Worm (Caenorhabditis elegans) whole organism, L4 larva: ENCODE results near the gene vps-52.

Source experiments
- D1046.2 ChIP-seq: fragments of 200-800 bp; sonication (Bioruptor generic); IDR thresholded peaks from 2 replicates; pipeline ENCODE4 v1.3.6; 2022; ENCODE audit warnings: missing genetic modification characterization, missing compliant biosample characterization
- F37D6.2 ChIP-seq: sonication (generic microtip); optimal IDR thresholded peaks from 2 replicates; lab custom pipeline; 2016; ENCODE audit warnings: mild to moderate bottlenecking, missing genetic modification characterization, missing compliant biosample characterization
- ZK546.5 ChIP-seq, 2 experiments: sonication (generic microtip); optimal IDR thresholded peaks; 2 replicates each; lab custom pipeline; 2017; ENCODE audit warnings: missing biosample characterization in 2 of 2, missing genetic modification characterization in 2 of 2
- aha-1 ChIP-seq: fragments of 150-350 bp; peaks from one replicate; lab custom pipeline; 2014; ENCODE audit warnings: missing biosample characterization, missing genetic modification characterization
- ceh-82 ChIP-seq: sonication (generic microtip); optimal IDR thresholded peaks from 2 replicates; lab custom pipeline; 2017; ENCODE audit warnings: missing biosample characterization, missing genetic modification characterization
- ces-1 ChIP-seq: fragments of 150-350 bp; sonication (generic microtip); optimal IDR thresholded peaks from 4 replicates; lab custom pipeline; 2014; ENCODE audit warnings: missing biosample characterization, missing genetic modification reagents, missing genetic modification characterization
- duxl-1 ChIP-seq: sonication (generic microtip); optimal IDR thresholded peaks from 2 replicates; lab custom pipeline; 2016; ENCODE audit warnings: mild to moderate bottlenecking, missing genetic modification characterization, moderate library complexity, missing compliant biosample characterization; ENCODE audit not compliant: poor library complexity
- nhr-41 ChIP-seq: fragments of 200-800 bp; sonication (Bioruptor generic); IDR thresholded peaks from 2 replicates; pipeline ENCODE4 v1.3.6; 2022; ENCODE audit warnings: missing genetic modification reagents, missing genetic modification characterization, missing compliant biosample characterization
- set-16 ChIP-seq: fragments of 200-800 bp; sonication (Bioruptor generic); IDR thresholded peaks from 2 replicates; pipeline ENCODE4 v1.3.6; 2022; ENCODE audit warnings: missing genetic modification reagents, missing genetic modification characterization, missing compliant biosample characterization
- snpc-1.2 ChIP-seq: fragments of 200-800 bp; sonication (Bioruptor generic); IDR thresholded peaks from 2 replicates; pipeline ENCODE4 v1.3.6; 2022; ENCODE audit warnings: missing genetic modification reagents, missing genetic modification characterization, missing compliant biosample characterization
- unc-62 ChIP-seq, 3 experiments: fragments of 150-350 bp in 1 of 3; sonication (generic microtip); optimal IDR thresholded peaks in 2 of 3; peaks in 1 of 3; 1 replicate in 1 of 3; 2 replicates in 2 of 3; lab custom pipeline; 2014 to 2017; ENCODE audit warnings: missing biosample characterization in 3 of 3, missing genetic modification characterization in 3 of 3, missing genetic modification reagents in 3 of 3, missing genotype in 1 of 3

The vps-52 gene

DNA sequence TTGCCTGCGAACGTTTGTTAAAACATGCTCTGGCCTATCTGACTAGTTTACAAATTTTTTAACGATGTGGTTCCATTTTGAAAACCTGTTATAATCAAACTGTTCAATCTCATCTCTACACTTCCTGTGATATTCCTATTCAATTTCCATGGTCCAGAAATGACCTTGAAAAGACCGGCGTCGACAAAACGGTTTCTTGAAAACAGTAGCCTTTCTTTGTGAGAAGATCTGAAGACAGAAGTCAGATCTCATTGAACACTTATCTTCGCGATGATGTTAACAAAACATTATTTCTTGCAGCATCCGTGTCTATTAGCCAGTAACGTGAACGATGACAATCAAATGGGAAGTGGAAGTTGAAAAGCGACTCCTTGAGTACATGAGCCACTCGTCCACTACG is 31.5 kb downstream of the vps-52 start, which contains the start of gene C44E12.1:
Gene C44E12.1 (plus strand): TSS at position 301 of the 400 bp plus-strand sequence.
- TF ChIP-seq nhr-41 (GFP tag; lab: Robert Waterston, UW) (no peak), snpc-1.2 (GFP tag; lab: Robert Waterston, UW) (no peak), ceh-82 (no peak), duxl-1 (no peak), ces-1 (GFP tag; lab: Kevin White, UChicago) (no peak), aha-1 (tag; lab: Kevin White, UChicago) (peak; percentile 74)

DNA sequence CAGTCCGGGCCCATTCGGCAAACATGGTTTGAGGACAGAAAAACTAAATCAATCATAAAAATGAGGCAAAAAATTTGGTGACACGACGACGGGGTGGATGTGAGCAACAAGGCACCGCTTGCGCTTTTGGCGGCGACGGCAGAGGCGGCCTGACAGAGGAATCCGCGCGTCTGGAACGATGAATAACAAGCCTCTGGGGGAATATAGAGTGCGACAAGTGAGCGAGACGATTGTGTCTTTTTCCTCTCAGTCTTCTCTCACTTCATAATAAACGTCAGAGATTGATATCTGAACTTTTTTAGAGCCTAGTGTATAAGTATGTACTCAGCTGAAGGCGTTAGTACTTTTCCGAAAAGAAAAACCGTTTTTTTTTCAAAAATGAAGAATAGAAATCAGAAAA is 42.9 kb downstream of the vps-52 start, which contains the start of gene twk-17:
Gene twk-17 (minus strand): TSS at position 101 of the 400 bp plus-strand sequence.
- TF ChIP-seq set-16 (GFP tag; lab: Robert Waterston, UW) (0 out of 2 replicates have a peak, but pooled peaks have one; percentile 18), D1046.2 (GFP tag; lab: Robert Waterston, UW) (0 out of 2 replicates have a peak, but pooled peaks have one; percentile 63), ZK546.5 (tag; optimal IDR thresholded peaks at IDR 0.05; lab: Kevin White, UChicago) (no peak)

DNA sequence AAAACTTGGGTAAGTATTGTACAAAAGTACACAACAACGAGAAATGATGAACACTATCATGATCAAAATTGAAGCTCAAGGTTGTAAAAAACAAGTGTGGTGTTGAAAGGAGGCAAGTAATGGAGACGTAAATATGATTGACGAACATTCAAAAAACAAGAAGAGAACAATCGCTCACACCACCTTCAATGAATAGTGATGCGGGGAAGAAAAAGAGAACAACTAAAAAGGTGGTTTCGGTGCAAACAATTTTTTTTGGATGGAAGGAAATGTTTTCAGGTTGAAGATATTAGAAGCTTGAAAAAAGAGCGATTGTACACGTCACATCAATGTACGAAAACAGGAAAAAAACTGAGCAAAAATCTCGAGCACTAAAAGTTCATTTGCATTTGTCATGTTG is 49.3 kb downstream of the vps-52 start:
- TF ChIP-seq unc-62 (GFP tag; optimal IDR thresholded peaks at IDR 0.05 in 1 of 2; lab: Kevin White, UChicago) (peak in 1 of 2 experiments; percentile 94), unc-62 (tag; optimal IDR thresholded peaks at IDR 0.05; lab: Kevin White, UChicago) (no peak), F37D6.2 (no peak)
